Worm (Caenorhabditis elegans) whole organism, mixed stage, embryonic: Measurements from ENCODE around the gene dlc-2.

Experiments
- M03D4.4 ChIP-seq: sonication (generic microtip); optimal IDR thresholded peaks from 2 replicates; lab custom pipeline; 2017; ENCODE audit warnings: mild to moderate bottlenecking, missing genetic modification characterization, missing compliant biosample characterization
- bed-3 ChIP-seq: fragments of 200-800 bp; sonication (Bioruptor generic); optimal IDR thresholded peaks from 3 replicates; lab custom pipeline; 2018; ENCODE audit warnings: mild to moderate bottlenecking, missing genetic modification characterization, moderate library complexity, missing compliant biosample characterization
- blmp-1 ChIP-seq: fragments of 150-350 bp; optimal IDR thresholded peaks from 2 replicates; lab custom pipeline; 2014; ENCODE audit warnings: missing biosample characterization, missing genetic modification characterization
- ceh-39 ChIP-seq: fragments of 150-350 bp; optimal IDR thresholded peaks from 2 replicates; lab custom pipeline; 2014; ENCODE audit warnings: missing biosample characterization, missing genetic modification characterization
- ceh-43 ChIP-seq: fragments of 200-800 bp; sonication (Bioruptor generic); optimal IDR thresholded peaks from 2 replicates; lab custom pipeline; 2018; ENCODE audit warnings: mild to moderate bottlenecking, missing genetic modification characterization, moderate library complexity, missing compliant biosample characterization
- ceh-83 ChIP-seq: fragments of 200-800 bp; sonication (Bioruptor generic); optimal IDR thresholded peaks from 2 replicates; lab custom pipeline; 2018; ENCODE audit warnings: mild to moderate bottlenecking, missing genetic modification characterization, missing compliant biosample characterization
- ces-1 ChIP-seq: fragments of 150-350 bp; optimal IDR thresholded peaks from 2 replicates; lab custom pipeline; 2014; ENCODE audit warnings: missing biosample characterization, missing genetic modification reagents, missing genetic modification characterization
- cnd-1 ChIP-seq: fragments of 200-800 bp; sonication (Bioruptor generic); optimal IDR thresholded peaks from 2 replicates; lab custom pipeline; 2018; ENCODE audit warnings: mild to moderate bottlenecking, missing genetic modification characterization, missing compliant biosample characterization
- drap-1 ChIP-seq: fragments of 200-800 bp; sonication (Bioruptor generic); optimal IDR thresholded peaks from 3 replicates; lab custom pipeline; 2018; ENCODE audit warnings: mild to moderate bottlenecking, missing genetic modification characterization, missing compliant biosample characterization
- elt-1 ChIP-seq: sonication (generic microtip); optimal IDR thresholded peaks from 2 replicates; lab custom pipeline; 2017; ENCODE audit warnings: missing genetic modification characterization, mild to moderate bottlenecking, missing compliant biosample characterization, antibody characterized with exemption, moderate library complexity, borderline replicate concordance; ENCODE audit not compliant: insufficient read depth
- elt-3 ChIP-seq: fragments of 150-350 bp; optimal IDR thresholded peaks from 2 replicates; lab custom pipeline; 2014; ENCODE audit warnings: missing biosample characterization, missing genetic modification characterization
- flh-1 ChIP-seq: fragments of 200-800 bp; sonication (Bioruptor generic); optimal IDR thresholded peaks from 2 replicates; lab custom pipeline; 2018; ENCODE audit warnings: mild to moderate bottlenecking, missing genetic modification characterization, moderate library complexity, missing compliant biosample characterization
- ham-2 ChIP-seq: fragments of 200-800 bp; sonication (Bioruptor generic); optimal IDR thresholded peaks from 2 replicates; lab custom pipeline; 2018; ENCODE audit warnings: mild to moderate bottlenecking, missing genetic modification characterization, missing compliant biosample characterization
- hlh-1 ChIP-seq: fragments of 150-350 bp; optimal IDR thresholded peaks from 2 replicates; lab custom pipeline; 2014; ENCODE audit warnings: missing biosample characterization, missing genetic modification reagents, missing genetic modification characterization
- lin-13 ChIP-seq: fragments of 150-350 bp; optimal IDR thresholded peaks from 2 replicates; lab custom pipeline; 2014; ENCODE audit warnings: missing biosample characterization, missing genetic modification characterization
- lin-32 ChIP-seq: fragments of 200-800 bp; sonication (Bioruptor generic); optimal IDR thresholded peaks from 2 replicates; lab custom pipeline; 2018; ENCODE audit warnings: mild to moderate bottlenecking, missing genetic modification characterization, missing compliant biosample characterization
- lsy-2 ChIP-seq: fragments of 150-350 bp; optimal IDR thresholded peaks from 2 replicates; lab custom pipeline; 2014; ENCODE audit warnings: missing biosample characterization, missing genetic modification characterization
- mab-5 ChIP-seq: fragments of 150-350 bp; optimal IDR thresholded peaks from 2 replicates; lab custom pipeline; 2014; ENCODE audit warnings: missing biosample characterization, missing genetic modification characterization
- mep-1 ChIP-seq: fragments of 150-350 bp; optimal IDR thresholded peaks from 2 replicates; lab custom pipeline; 2017; ENCODE audit warnings: missing biosample characterization, missing genetic modification reagents, missing genetic modification characterization, inconsistent platforms
- mls-2 ChIP-seq: sonication (generic microtip); optimal IDR thresholded peaks from 2 replicates; lab custom pipeline; 2016; ENCODE audit warnings: mild to moderate bottlenecking, missing genetic modification characterization, moderate library complexity, missing compliant biosample characterization
- nhr-12 ChIP-seq: fragments of 150-350 bp; optimal IDR thresholded peaks from 2 replicates; lab custom pipeline; 2014; ENCODE audit warnings: missing biosample characterization, missing genetic modification characterization
- nhr-2 ChIP-seq: fragments of 150-350 bp; optimal IDR thresholded peaks from 2 replicates; lab custom pipeline; 2014; ENCODE audit warnings: missing biosample characterization, missing genetic modification characterization
- nhr-237 ChIP-seq: fragments of 150-350 bp; optimal IDR thresholded peaks from 2 replicates; lab custom pipeline; 2014; ENCODE audit warnings: missing biosample characterization, missing genetic modification characterization
- nhr-76 ChIP-seq: sonication (generic microtip); optimal IDR thresholded peaks from 2 replicates; lab custom pipeline; 2017; ENCODE audit warnings: missing biosample characterization, missing genetic modification characterization
- pha-4 ChIP-seq: fragments of 150-350 bp; optimal IDR thresholded peaks from 2 replicates; lab custom pipeline; 2018; ENCODE audit warnings: missing biosample characterization, missing genetic modification reagents, missing genetic modification characterization
- sem-2 ChIP-seq: fragments of 200-800 bp; sonication (Bioruptor generic); optimal IDR thresholded peaks from 2 replicates; lab custom pipeline; 2018; ENCODE audit warnings: mild to moderate bottlenecking, missing genetic modification characterization, missing compliant biosample characterization
- snpc-4 ChIP-seq: fragments of 150-350 bp; optimal IDR thresholded peaks from 2 replicates; lab custom pipeline; 2014; ENCODE audit warnings: missing biosample characterization, missing genetic modification characterization
- sptf-1 ChIP-seq: sonication (generic microtip); optimal IDR thresholded peaks from 2 replicates; lab custom pipeline; 2017; ENCODE audit warnings: mild to moderate bottlenecking, missing genetic modification characterization, moderate library complexity, missing compliant biosample characterization
- tbx-8 ChIP-seq: fragments of 200-800 bp; sonication (Bioruptor generic); optimal IDR thresholded peaks from 2 replicates; lab custom pipeline; 2018; ENCODE audit warnings: mild to moderate bottlenecking, missing genetic modification characterization, moderate library complexity, missing compliant biosample characterization
- unc-120 ChIP-seq: sonication (generic microtip); optimal IDR thresholded peaks from 2 replicates; lab custom pipeline; 2017; ENCODE audit warnings: missing genetic modification characterization, missing compliant biosample characterization; ENCODE audit not compliant: poor library complexity, severe bottlenecking
- unc-62 ChIP-seq: fragments of 150-350 bp; optimal IDR thresholded peaks from 2 replicates; lab custom pipeline; 2014; ENCODE audit warnings: missing biosample characterization, missing genetic modification reagents, missing genetic modification characterization
- ztf-11 ChIP-seq: fragments of 150-350 bp; optimal IDR thresholded peaks from 2 replicates; lab custom pipeline; 2014; ENCODE audit warnings: missing biosample characterization, missing genetic modification characterization

Gene dlc-2

DNA sequence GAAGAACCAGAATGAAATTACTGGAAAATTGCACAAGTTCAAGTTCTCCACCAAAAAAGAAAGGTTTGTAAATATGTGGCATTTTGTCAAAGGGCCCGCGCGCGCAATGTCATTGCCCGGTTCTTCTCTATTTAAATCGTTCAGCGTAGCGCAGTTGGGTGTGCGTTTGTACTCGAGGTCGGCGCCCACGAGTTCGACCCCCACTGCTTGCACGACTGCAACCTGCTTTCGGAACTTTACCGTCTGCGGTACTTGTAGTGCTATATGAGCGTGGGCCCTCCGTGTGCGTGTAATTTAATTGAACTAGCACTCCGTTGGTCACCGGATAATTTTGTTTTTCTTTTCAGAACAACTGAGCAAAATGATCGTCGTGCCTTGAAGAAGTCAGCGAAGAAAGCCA, 24.9 kb downstream of the dlc-2 start:
- TF ChIP-seq blmp-1 (tag; lab: Kevin White, UChicago): no peak
- TF ChIP-seq ham-2 (GFP tag; lab: Kevin White, UChicago): peak; percentile 88
- TF ChIP-seq sptf-1: peak; percentile 83
- TF ChIP-seq elt-3: no peak
- peak; percentile 62 for TF ChIP-seq ceh-43 (GFP tag; lab: Kevin White, UChicago)
- TF ChIP-seq unc-62: no peak
- peak; percentile 57 for TF ChIP-seq unc-120 (tag; lab: Kevin White, UChicago)
- TF ChIP-seq lin-13 (tag; lab: Kevin White, UChicago): no peak
- TF ChIP-seq mep-1 (tag; lab: Kevin White, UChicago): no peak
- no peak for TF ChIP-seq hlh-1 (tag; lab: Kevin White, UChicago)
- peak; percentile 77 for TF ChIP-seq tbx-8 (GFP tag; lab: Kevin White, UChicago)
- no peak for TF ChIP-seq nhr-76
- peak; percentile 42 for TF ChIP-seq sem-2 (GFP tag; lab: Kevin White, UChicago)
- peak; percentile 77 for TF ChIP-seq cnd-1
- TF ChIP-seq bed-3 (GFP tag; lab: Kevin White, UChicago): no peak
- no peak for TF ChIP-seq mab-5 (tag; lab: Kevin White, UChicago)
- peak; percentile 68 for TF ChIP-seq lin-32 (GFP tag; lab: Kevin White, UChicago)
- peak; percentile 80 for TF ChIP-seq ceh-83 (GFP tag; lab: Kevin White, UChicago)
- TF ChIP-seq M03D4.4: peak; percentile 82
- TF ChIP-seq ces-1 (GFP tag; lab: Kevin White, UChicago): no peak
- peak; percentile 84 for TF ChIP-seq mls-2
- peak; percentile 25 for TF ChIP-seq flh-1 (GFP tag; lab: Kevin White, UChicago)
- peak; percentile 75 for TF ChIP-seq drap-1 (GFP tag; lab: Kevin White, UChicago)
- peak; percentile 65 for TF ChIP-seq pha-4 (tag; lab: Kevin White, UChicago)
- peak; percentile 23 for TF ChIP-seq elt-1 (tag; lab: Kevin White, UChicago)
- no peak for TF ChIP-seq nhr-12 (tag; lab: Kevin White, UChicago)

DNA sequence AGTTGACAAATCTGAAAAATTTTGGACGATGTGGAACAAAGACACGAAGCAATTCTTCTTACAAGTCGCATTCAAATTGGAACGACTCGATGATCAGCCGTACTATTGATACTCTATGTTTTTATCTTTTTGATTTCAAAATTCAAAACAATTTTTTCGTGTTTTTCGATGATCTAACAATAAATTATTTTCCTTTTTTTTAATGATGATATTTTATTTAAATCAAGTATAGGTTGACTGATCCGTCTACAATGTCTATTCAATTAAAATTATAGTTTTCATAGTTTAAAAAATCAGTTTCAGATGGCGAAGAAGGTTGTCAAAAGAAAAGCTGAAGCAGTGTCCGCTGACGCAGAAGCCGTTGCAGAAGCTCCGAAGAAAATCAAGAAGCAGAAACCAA, 26.3 kb downstream of the dlc-2 start, which contains the start of gene rbm-34:
Gene rbm-34, plus strand, starts transcription at position 301 of the 400 bp plus-strand sequence.
- TF ChIP-seq ham-2 (GFP tag; lab: Kevin White, UChicago) (no peak), elt-3 (no peak), pha-4 (tag; lab: Kevin White, UChicago) (no peak), sem-2 (GFP tag; lab: Kevin White, UChicago) (no peak), ces-1 (GFP tag; lab: Kevin White, UChicago) (no peak), ztf-11 (no peak), bed-3 (GFP tag; lab: Kevin White, UChicago) (no peak), nhr-237 (no peak), snpc-4 (tag; lab: Kevin White, UChicago) (no peak), mab-5 (tag; lab: Kevin White, UChicago) (no peak), lin-32 (GFP tag; lab: Kevin White, UChicago) (no peak), unc-62 (no peak), nhr-2 (tag; lab: Kevin White, UChicago) (no peak), drap-1 (GFP tag; lab: Kevin White, UChicago) (no peak), nhr-12 (tag; lab: Kevin White, UChicago) (no peak), ceh-39 (tag; lab: Kevin White, UChicago) (no peak), hlh-1 (tag; lab: Kevin White, UChicago) (no peak)

DNA sequence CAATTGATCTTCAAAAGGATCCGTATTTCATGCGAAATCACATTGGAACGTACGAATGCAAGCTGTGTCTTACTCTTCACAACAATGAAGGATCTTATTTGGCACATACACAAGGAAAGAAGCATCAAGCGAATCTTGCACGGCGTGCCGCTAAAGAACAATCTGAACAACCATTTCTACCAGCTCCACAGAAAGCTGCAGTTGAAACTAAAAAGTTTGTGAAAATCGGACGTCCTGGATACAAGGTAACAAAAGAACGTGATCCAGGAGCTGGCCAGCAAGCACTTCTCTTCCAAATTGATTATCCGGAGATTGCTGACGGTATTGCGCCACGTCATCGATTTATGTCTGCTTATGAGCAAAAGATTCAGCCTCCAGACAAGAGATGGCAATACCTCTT, 26.8 kb downstream of the dlc-2 start:
- TF ChIP-seq mep-1 (tag; lab: Kevin White, UChicago): no peak
- no peak for TF ChIP-seq lin-32 (GFP tag; lab: Kevin White, UChicago)
- no peak for TF ChIP-seq pha-4 (tag; lab: Kevin White, UChicago)
- TF ChIP-seq lsy-2 (tag; lab: Kevin White, UChicago): no peak
- no peak for TF ChIP-seq nhr-76
- no peak for TF ChIP-seq nhr-237
- no peak for TF ChIP-seq nhr-2 (tag; lab: Kevin White, UChicago)
- TF ChIP-seq elt-1 (tag; lab: Kevin White, UChicago): no peak
- no peak for TF ChIP-seq unc-62
- no peak for TF ChIP-seq ceh-39 (tag; lab: Kevin White, UChicago)
- no peak for TF ChIP-seq drap-1 (GFP tag; lab: Kevin White, UChicago)
- TF ChIP-seq lin-13 (tag; lab: Kevin White, UChicago): no peak
- no peak for TF ChIP-seq ces-1 (GFP tag; lab: Kevin White, UChicago)
- TF ChIP-seq M03D4.4: no peak
- no peak for TF ChIP-seq mls-2
- no peak for TF ChIP-seq ceh-83 (GFP tag; lab: Kevin White, UChicago)
- no peak for TF ChIP-seq bed-3 (GFP tag; lab: Kevin White, UChicago)
